Fruit fly (Drosophila melanogaster) whole organism, embryonic: Measurements from ENCODE around the gene Phyhd1.

Source experiments
- Antp ChIP-seq: fragments of 200-800 bp; sonication (Bioruptor generic); optimal IDR thresholded peaks from 3 replicates; lab custom pipeline; 2016; ENCODE audit warnings: missing biosample characterization, missing genetic modification characterization
- CG10267 ChIP-seq: fragments of 200-800 bp; sonication (Bioruptor generic); optimal IDR thresholded peaks from 2 replicates; lab custom pipeline; 2018; ENCODE audit warnings: missing biosample characterization, mild to moderate bottlenecking, missing genetic modification characterization, moderate library complexity
- CG10543 ChIP-seq: fragments of 200-800 bp; sonication (Bioruptor generic); optimal IDR thresholded peaks from 3 replicates; lab custom pipeline; 2017; ENCODE audit warnings: missing biosample characterization, mild to moderate bottlenecking, missing genetic modification characterization, moderate library complexity
- CG11504 ChIP-seq: fragments of 200-800 bp; sonication (Bioruptor generic); optimal IDR thresholded peaks from 3 replicates; lab custom pipeline; 2019; ENCODE audit warnings: missing biosample characterization, mild to moderate bottlenecking, missing genetic modification characterization, moderate library complexity
- CG11723 ChIP-seq: fragments of 200-800 bp; sonication (Bioruptor generic); optimal IDR thresholded peaks from 2 replicates; lab custom pipeline; 2017; ENCODE audit warnings: missing biosample characterization, mild to moderate bottlenecking, missing genetic modification characterization
- CG12744 ChIP-seq: fragments of 200-800 bp; sonication (Bioruptor generic); optimal IDR thresholded peaks from 2 replicates; lab custom pipeline; 2016; ENCODE audit warnings: missing biosample characterization, missing genetic modification characterization
- CG13123 ChIP-seq: fragments of 200-800 bp; sonication (Bioruptor generic); optimal IDR thresholded peaks from 2 replicates; lab custom pipeline; 2016; ENCODE audit warnings: missing biosample characterization, missing genetic modification characterization
- CG13775 ChIP-seq: fragments of 200-800 bp; sonication (Bioruptor generic); optimal IDR thresholded peaks from 3 replicates; lab custom pipeline; 2017; ENCODE audit warnings: missing biosample characterization, mild to moderate bottlenecking, missing genetic modification characterization
- CG14710 ChIP-seq: fragments of 200-800 bp; sonication (Bioruptor generic); optimal IDR thresholded peaks from 3 replicates; lab custom pipeline; 2019; ENCODE audit warnings: missing biosample characterization, mild to moderate bottlenecking, missing genetic modification characterization, moderate library complexity
- CG15696 ChIP-seq: fragments of 200-800 bp; sonication (Bioruptor generic); optimal IDR thresholded peaks from 2 replicates; lab custom pipeline; 2019; ENCODE audit warnings: missing biosample characterization, mild to moderate bottlenecking, missing genetic modification characterization, moderate library complexity
- CG18764 ChIP-seq: fragments of 200-800 bp; sonication (Bioruptor generic); optimal IDR thresholded peaks from 3 replicates; lab custom pipeline; 2016; ENCODE audit warnings: missing biosample characterization, missing genetic modification characterization
- CG31441 ChIP-seq: fragments of 200-800 bp; sonication (Bioruptor generic); IDR thresholded peaks from 2 replicates; pipeline ENCODE4 v1.3.6; 2022; ENCODE audit warnings: missing biosample characterization, missing genetic modification characterization
- CG3407 ChIP-seq: fragments of 200-800 bp; sonication (Bioruptor generic); optimal IDR thresholded peaks from 2 replicates; lab custom pipeline; 2018; ENCODE audit warnings: missing biosample characterization, mild to moderate bottlenecking, missing genetic modification characterization
- CG34376 ChIP-seq: fragments of 200-800 bp; sonication (Bioruptor generic); optimal IDR thresholded peaks from 2 replicates; lab custom pipeline; 2018; ENCODE audit warnings: missing biosample characterization, mild to moderate bottlenecking, missing genetic modification characterization
- CG3847 ChIP-seq: fragments of 200-800 bp; sonication (Bioruptor generic); IDR thresholded peaks from 2 replicates; pipeline ENCODE4 v1.3.6; 2022; ENCODE audit warnings: missing biosample characterization, missing genetic modification characterization
- CG4404 ChIP-seq: fragments of 200-800 bp; sonication (Bioruptor generic); IDR thresholded peaks from 2 replicates; pipeline ENCODE4 v1.3.6; 2022; ENCODE audit warnings: missing biosample characterization, missing genetic modification characterization
- CG4707 ChIP-seq: fragments of 200-800 bp; sonication (Bioruptor generic); optimal IDR thresholded peaks from 2 replicates; lab custom pipeline; 2018; ENCODE audit warnings: missing biosample characterization, mild to moderate bottlenecking, missing genetic modification characterization, moderate library complexity
- CG4730 ChIP-seq: fragments of 200-800 bp; sonication (Bioruptor generic); IDR thresholded peaks from 2 replicates; pipeline ENCODE4 v1.3.6; 2022; ENCODE audit warnings: missing biosample characterization, missing genetic modification characterization
- CG7745 ChIP-seq: fragments of 200-800 bp; sonication (Bioruptor generic); optimal IDR thresholded peaks from 2 replicates; lab custom pipeline; 2018; ENCODE audit warnings: missing biosample characterization, mild to moderate bottlenecking, missing genetic modification characterization, moderate library complexity
- CG7928 ChIP-seq: fragments of 200-800 bp; sonication (Bioruptor generic); optimal IDR thresholded peaks from 2 replicates; lab custom pipeline; 2017; ENCODE audit warnings: missing biosample characterization, mild to moderate bottlenecking, missing genetic modification characterization
- CG8359 ChIP-seq: fragments of 200-800 bp; sonication (Bioruptor generic); optimal IDR thresholded peaks from 2 replicates; lab custom pipeline; 2017; ENCODE audit warnings: missing biosample characterization, mild to moderate bottlenecking, missing genetic modification characterization, borderline replicate concordance
- CG9609 ChIP-seq: fragments of 200-800 bp; sonication (Bioruptor generic); optimal IDR thresholded peaks from 3 replicates; lab custom pipeline; 2016; ENCODE audit warnings: missing biosample characterization, missing genetic modification characterization
- Doc2 ChIP-seq: fragments of 200-800 bp; sonication (Bioruptor generic); IDR thresholded peaks from 2 replicates; pipeline ENCODE4 v1.3.6; 2022; ENCODE audit warnings: missing biosample characterization, missing genetic modification characterization
- E2f2 ChIP-seq: fragments of 200-800 bp; sonication (Bioruptor generic); IDR thresholded peaks from 2 replicates; pipeline ENCODE4 v1.3.6; 2022; ENCODE audit warnings: missing biosample characterization, missing genetic modification characterization
- HLHmδ ChIP-seq: fragments of 200-800 bp; sonication (Bioruptor generic); optimal IDR thresholded peaks from 2 replicates; lab custom pipeline; 2018; ENCODE audit warnings: missing biosample characterization, mild to moderate bottlenecking, missing genetic modification characterization, moderate library complexity
- Hr3 ChIP-seq: fragments of 200-800 bp; sonication (Bioruptor generic); optimal IDR thresholded peaks from 3 replicates; lab custom pipeline; 2016; ENCODE audit warnings: missing biosample characterization, missing genetic modification characterization
- Lpt ChIP-seq: fragments of >200 bp; optimal IDR thresholded peaks from 2 replicates; lab custom pipeline; 2018; ENCODE audit warnings: missing biosample characterization, missing genetic modification characterization
- Mad ChIP-seq: fragments of 200-800 bp; sonication (Bioruptor generic); optimal IDR thresholded peaks from 2 replicates; lab custom pipeline; 2016; ENCODE audit warnings: missing biosample characterization, missing genetic modification characterization
- Nf-YC ChIP-seq: fragments of 200-800 bp; optimal IDR thresholded peaks from 3 replicates; lab custom pipeline; 2019; ENCODE audit warnings: missing biosample characterization, mild to moderate bottlenecking, missing genetic modification characterization, moderate library complexity
- NfI ChIP-seq: fragments of 200-800 bp; sonication (Bioruptor generic); optimal IDR thresholded peaks from 3 replicates; lab custom pipeline; 2018; ENCODE audit warnings: missing biosample characterization, mild to moderate bottlenecking, missing genetic modification characterization, moderate library complexity
- Rx ChIP-seq: fragments of 200-800 bp; sonication (Bioruptor generic); IDR thresholded peaks from 2 replicates; pipeline ENCODE4 v1.3.6; 2022; ENCODE audit warnings: missing biosample characterization, missing genetic modification characterization
- Spps ChIP-seq: fragments of 200-800 bp; sonication (Bioruptor generic); optimal IDR thresholded peaks from 2 replicates; lab custom pipeline; 2018; ENCODE audit warnings: missing biosample characterization, mild to moderate bottlenecking, missing genetic modification characterization
- Sry-δ ChIP-seq: fragments of 200-800 bp; sonication (Bioruptor generic); optimal IDR thresholded peaks from 2 replicates; lab custom pipeline; 2016; ENCODE audit warnings: missing biosample characterization, missing genetic modification characterization
- Trl ChIP-seq, 3 experiments: fragments of >200 bp in 2 of 3; fragments of 200-800 bp in 1 of 3; sonication (Bioruptor generic) in 1 of 3; optimal IDR thresholded peaks; 2 replicates in 1 of 3; 3 replicates in 2 of 3; lab custom pipeline; 2016 to 2017; ENCODE audit warnings: missing biosample characterization in 1 of 3, missing genetic modification characterization in 1 of 3
- Xbp1 ChIP-seq: fragments of 200-800 bp; sonication (Bioruptor generic); optimal IDR thresholded peaks from 3 replicates; lab custom pipeline; 2016; ENCODE audit warnings: missing biosample characterization, mild to moderate bottlenecking, missing genetic modification characterization
- amos ChIP-seq: fragments of 200-800 bp; sonication (Bioruptor generic); IDR thresholded peaks from 2 replicates; pipeline ENCODE4 v1.3.6; 2022; ENCODE audit warnings: missing biosample characterization, missing genetic modification characterization; ENCODE audit not compliant: partially characterized antibody
- cg ChIP-seq: fragments of 200-800 bp; sonication (Bioruptor generic); optimal IDR thresholded peaks from 3 replicates; lab custom pipeline; 2019; ENCODE audit warnings: missing biosample characterization, mild to moderate bottlenecking, missing genetic modification characterization, moderate library complexity
- cwo ChIP-seq: fragments of 200-800 bp; sonication (Bioruptor generic); optimal IDR thresholded peaks from 3 replicates; lab custom pipeline; 2017; ENCODE audit warnings: missing biosample characterization, missing genetic modification characterization, mild to moderate bottlenecking, moderate library complexity, missing genetic modification reagents
- dimm ChIP-seq: fragments of 200-800 bp; sonication (Bioruptor generic); IDR thresholded peaks from 2 replicates; pipeline ENCODE4 v1.3.6; 2022; ENCODE audit warnings: missing biosample characterization, missing genetic modification characterization
- emc ChIP-seq: fragments of 200-800 bp; sonication (Bioruptor generic); optimal IDR thresholded peaks from 2 replicates; lab custom pipeline; 2016; ENCODE audit warnings: missing biosample characterization, missing genetic modification characterization
- esg ChIP-seq: fragments of 200-800 bp; sonication (Bioruptor generic); conservative IDR thresholded peaks from 2 replicates; pipeline ENCODE4 v1.3.6; 2022; ENCODE audit warnings: missing biosample characterization, missing genetic modification characterization
- exex ChIP-seq: fragments of 200-800 bp; sonication (Bioruptor generic); optimal IDR thresholded peaks from 4 replicates; lab custom pipeline; 2018; ENCODE audit warnings: missing biosample characterization, mild to moderate bottlenecking, missing genetic modification characterization, moderate library complexity
- fd102C ChIP-seq: fragments of 200-800 bp; sonication (Bioruptor generic); optimal IDR thresholded peaks from 2 replicates; lab custom pipeline; 2018; ENCODE audit warnings: missing biosample characterization, mild to moderate bottlenecking, missing genetic modification characterization, moderate library complexity
- gro ChIP-seq: fragments of 200-800 bp; sonication (Bioruptor generic); optimal IDR thresholded peaks from 2 replicates; lab custom pipeline; 2016; ENCODE audit warnings: missing biosample characterization, missing genetic modification characterization
- ranshi ChIP-seq: fragments of 200-800 bp; sonication (Bioruptor generic); IDR thresholded peaks from 2 replicates; pipeline ENCODE4 v1.3.6; 2022; ENCODE audit warnings: missing biosample characterization, missing genetic modification characterization
- rib ChIP-seq: fragments of 200-800 bp; sonication (Bioruptor generic); IDR thresholded peaks from 2 replicates; pipeline ENCODE4 v1.3.6; 2022; ENCODE audit warnings: missing biosample characterization, missing genetic modification characterization
- row ChIP-seq: fragments of 200-800 bp; sonication (Bioruptor generic); IDR thresholded peaks from 3 replicates; pipeline ENCODE4 v1.3.6; 2022; ENCODE audit warnings: missing biosample characterization, missing genetic modification characterization
- sr ChIP-seq: fragments of 200-800 bp; sonication (Bioruptor generic); IDR thresholded peaks from 3 replicates; pipeline ENCODE4 v1.3.6; 2022; ENCODE audit warnings: missing biosample characterization, missing genetic modification characterization
- stwl ChIP-seq: fragments of 200-800 bp; sonication (Bioruptor generic); optimal IDR thresholded peaks from 3 replicates; lab custom pipeline; 2018; ENCODE audit warnings: missing biosample characterization, mild to moderate bottlenecking, missing genetic modification characterization, moderate library complexity
- tll ChIP-seq, 2 experiments: fragments of 200-800 bp in 1 of 2; fragments of >200 bp in 1 of 2; sonication (Bioruptor generic) in 1 of 2; optimal IDR thresholded peaks; 2 replicates each; lab custom pipeline; 2017 to 2019; ENCODE audit warnings: missing biosample characterization in 2 of 2, missing genetic modification characterization in 2 of 2, mild to moderate bottlenecking in 1 of 2, moderate library complexity in 1 of 2
- zfh1 ChIP-seq: fragments of 200-800 bp; sonication (Bioruptor generic); IDR thresholded peaks from 3 replicates; pipeline ENCODE4 v1.3.6; 2022; ENCODE audit warnings: missing biosample characterization, missing genetic modification characterization

Phyhd1 gene

dm6 chr3R:10628234-10628633 is 52.5 kb downstream of the Phyhd1 start (continued):
- peak; percentile 66 for TF ChIP-seq CG10267 (tag; lab: Kevin White, UChicago)
- TF ChIP-seq amos (GFP tag; lab: Robert Waterston, UW): no peak
- no peak for TF ChIP-seq cg (GFP tag; lab: Kevin White, UChicago)
- TF ChIP-seq CG15696 (tag; lab: Kevin White, UChicago): peak; percentile 64
- TF ChIP-seq Doc2: no peak
- TF ChIP-seq CG3407: no peak
- TF ChIP-seq ranshi (GFP tag; lab: Robert Waterston, UW): no peak; the same call in 1 of the 2 replicates
- no peak for TF ChIP-seq NfI (GFP tag; lab: Kevin White, UChicago)
- no peak for TF ChIP-seq Lpt
- TF ChIP-seq CG8359 (GFP tag; lab: Kevin White, UChicago): peak; percentile 8
- no peak for TF ChIP-seq stwl
- no peak for TF ChIP-seq CG11723 (GFP tag; lab: Kevin White, UChicago)
- TF ChIP-seq CG13775 (GFP tag; lab: Kevin White, UChicago): peak; percentile 31
- no peak for TF ChIP-seq Mad (GFP tag; lab: Kevin White, UChicago)
- TF ChIP-seq esg (GFP tag; lab: Robert Waterston, UW): peak; percentile 24; the same call in 1 of the 2 replicates
- TF ChIP-seq row (GFP tag; lab: Robert Waterston, UW): peak; percentile 72
- peak; percentile 60 for TF ChIP-seq CG11504 (tag; lab: Kevin White, UChicago)
- no peak for TF ChIP-seq HLHmδ (GFP tag; lab: Kevin White, UChicago)
- TF ChIP-seq gro (GFP tag; lab: Kevin White, UChicago): no peak
- TF ChIP-seq Hr3 (GFP tag; lab: Kevin White, UChicago): peak; percentile 28
- peak; percentile 45 for TF ChIP-seq CG14710
- no peak for TF ChIP-seq rib (GFP tag; lab: Robert Waterston, UW)
- no peak for TF ChIP-seq CG10543 (GFP tag; lab: Kevin White, UChicago)
- TF ChIP-seq CG7928 (GFP tag; lab: Kevin White, UChicago): no peak
- TF ChIP-seq cwo (GFP tag; lab: Kevin White, UChicago): no peak
- no peak for TF ChIP-seq sr (GFP tag; lab: Robert Waterston, UW)
- 0 out of 2 replicates have a peak, but pooled peaks have one; percentile 20 for TF ChIP-seq dimm
- peak; percentile 79 for TF ChIP-seq zfh1 (GFP tag; lab: Robert Waterston, UW)
- no peak for TF ChIP-seq emc (GFP tag; lab: Kevin White, UChicago)
- no peak for TF ChIP-seq Antp (GFP tag; lab: Kevin White, UChicago)
- peak; percentile 9 for TF ChIP-seq CG18764
- peak; percentile 10; the same call in 1 of the 2 replicates for TF ChIP-seq E2f2 (GFP tag; lab: Robert Waterston, UW)
- TF ChIP-seq Rx (GFP tag; lab: Robert Waterston, UW): no peak
- TF ChIP-seq CG3847: no peak
- no peak for TF ChIP-seq fd102C
- TF ChIP-seq tll (GFP tag; optimal IDR thresholded peaks at IDR 0.05; lab: Kevin White, UChicago): no peak
- TF ChIP-seq CG4404 (GFP tag; lab: Robert Waterston, UW): peak; percentile 72
- no peak for TF ChIP-seq CG4730 (GFP tag; lab: Robert Waterston, UW)
- no peak for TF ChIP-seq Trl (optimal IDR thresholded peaks at IDR 0.05; lab: Kevin White, UChicago)
- TF ChIP-seq Trl (GFP tag; optimal IDR thresholded peaks at IDR 0.05; lab: Kevin White, UChicago): peak; percentile 30
- peak; percentile 32 for TF ChIP-seq Xbp1 (GFP tag; lab: Kevin White, UChicago)
- no peak for TF ChIP-seq CG12744 (GFP tag; lab: Kevin White, UChicago)
- peak; percentile 27 for TF ChIP-seq Spps (tag; lab: Kevin White, UChicago)
- no peak for TF ChIP-seq CG34376 (GFP tag; lab: Kevin White, UChicago)
- TF ChIP-seq CG13123 (GFP tag; lab: Kevin White, UChicago): no peak
- TF ChIP-seq Nf-YC: no peak
- TF ChIP-seq CG31441: peak; percentile 58; the same call in 1 of the 2 replicates
- no peak for TF ChIP-seq Sry-δ (GFP tag; lab: Kevin White, UChicago)
- no peak for TF ChIP-seq CG9609 (GFP tag; lab: Kevin White, UChicago)
- no peak for TF ChIP-seq CG4707 (GFP tag; lab: Kevin White, UChicago)
- no peak for TF ChIP-seq CG7745 (tag; lab: Kevin White, UChicago)
- TF ChIP-seq exex (tag; lab: Kevin White, UChicago): no peak
